Fruit fly (Drosophila melanogaster) whole organism: ENCODE results near the gene Hpf1.

Experiments used
- CG8478 ChIP-seq: fragments of >200 bp; optimal IDR thresholded peaks from 2 replicates; lab custom pipeline; 2018; ENCODE audit warnings: inconsistent platforms
- Dll ChIP-seq: fragments of >200 bp; optimal IDR thresholded peaks from 2 replicates; lab custom pipeline; 2017
- pan ChIP-seq: fragments of >200 bp; optimal IDR thresholded peaks from 2 replicates; lab custom pipeline; 2017
- psq ChIP-seq: fragments of >200 bp; optimal IDR thresholded peaks from 2 replicates; lab custom pipeline; 2017

DNA sequence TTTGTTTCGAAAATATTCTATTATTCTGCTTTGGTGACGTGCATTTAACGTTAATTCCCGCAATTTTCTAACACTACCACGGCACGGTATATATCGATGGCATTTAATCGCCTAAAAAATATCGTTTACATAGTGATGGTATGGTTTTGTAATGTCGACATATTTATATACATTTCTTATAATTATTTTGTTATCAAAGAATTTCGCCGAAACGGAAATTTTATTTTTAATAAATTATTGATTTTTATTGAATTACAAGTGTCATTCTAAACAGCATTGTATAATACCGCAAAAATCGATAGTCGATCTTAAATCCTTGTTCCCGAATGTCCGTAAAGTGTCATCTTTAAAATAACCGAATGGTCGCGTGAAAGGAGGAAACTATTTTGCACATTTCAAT lies 32.8 kb downstream of the Hpf1 start, which contains the start of the genes Sec20 and dgrn:
- TF ChIP-seq psq (lab: Kevin White, UChicago) (no peak), pan (no peak), Dll (lab: Kevin White, UChicago) (no peak), CG8478 (lab: Kevin White, UChicago) (no peak)
